Worm (Caenorhabditis elegans): ENCODE measurements around the gene ula-1.
A peak's percentile ranks its signal among the peaks of the same experiment; 100 is the strongest.

Gene ula-1

ce11 chrIII:4900260-4900659, 19.9 kb downstream of the ula-1 start, which contains the start of gene tag-340:
tag-340 (plus strand) TSS chrIII:4900508.
- no peak for TF ChIP-seq lin-40 (tag; optimal IDR thresholded peaks at IDR 0.05)
- no peak for TF ChIP-seq dpff-1 (tag; optimal IDR thresholded peaks at IDR 0.05)
- no peak for TF ChIP-seq pbrm-1 (GFP tag; IDR thresholded peaks at IDR 0.05)
- no peak for TF ChIP-seq rpc-1 (optimal IDR thresholded peaks at IDR 0.05)
- no peak for TF ChIP-seq rpc-1 (tag; optimal IDR thresholded peaks at IDR 0.05)
- no peak for TF ChIP-seq F10E7.11 (tag; optimal IDR thresholded peaks at IDR 0.05)
- no peak for TF ChIP-seq Y79H2A.3 (GFP tag; conservative IDR thresholded peaks at IDR 0.05)
- TF ChIP-seq mxl-1 (tag; optimal IDR thresholded peaks at IDR 0.05) = no peak
- peak; percentile 63 for TF ChIP-seq snpc-3.4 (tag; optimal IDR thresholded peaks at IDR 0.05)
- TF ChIP-seq mes-4 (tag; optimal IDR thresholded peaks at IDR 0.05) = no peak
- no peak for TF ChIP-seq mel-28 (tag; optimal IDR thresholded peaks at IDR 0.05; ENCODE audit: borderline replicate concordance)
- no peak for TF ChIP-seq lir-1 (GFP tag; conservative IDR thresholded peaks at IDR 0.05)
- peak; percentile 58 for TF ChIP-seq snpc-1.3 (tag; optimal IDR thresholded peaks at IDR 0.05; ENCODE audit: insufficient read depth)
- no peak for TF ChIP-seq aptf-3 (GFP tag; IDR thresholded peaks at IDR 0.05)
- TF ChIP-seq egrh-3 (GFP tag; IDR thresholded peaks at IDR 0.05) = no peak
- no peak for TF ChIP-seq dpl-1 (GFP tag; optimal IDR thresholded peaks at IDR 0.05)
- TF ChIP-seq xnd-1 (tag; optimal IDR thresholded peaks at IDR 0.05) = peak; percentile 51
- no peak for TF ChIP-seq ztf-28 (GFP tag; IDR thresholded peaks at IDR 0.05)
- TF ChIP-seq T26A5.8 (tag; optimal IDR thresholded peaks at IDR 0.05) = no peak
- no peak for TF ChIP-seq let-607 (tag; optimal IDR thresholded peaks at IDR 0.05)
- no peak for TF ChIP-seq nhr-27 (tag; optimal IDR thresholded peaks at IDR 0.05)
- no peak for TF ChIP-seq B0019.2 (GFP tag; conservative IDR thresholded peaks at IDR 0.05)
- no peak for TF ChIP-seq nhr-90 (tag; optimal IDR thresholded peaks at IDR 0.05)
- TF ChIP-seq snpc-1.1 (tag; optimal IDR thresholded peaks at IDR 0.05; ENCODE audit: insufficient read depth) = no peak
- TF ChIP-seq ceh-91 (GFP tag; IDR thresholded peaks at IDR 0.05) = no peak
- no peak for TF ChIP-seq atf-7 (tag; optimal IDR thresholded peaks at IDR 0.05)
- no peak for TF ChIP-seq madf-3 (GFP tag; IDR thresholded peaks at IDR 0.05)
- peak; percentile 23 for TF ChIP-seq efl-1 (GFP tag; optimal IDR thresholded peaks at IDR 0.05)
- no peak for TF ChIP-seq hmg-1.2 (GFP tag; IDR thresholded peaks at IDR 0.05)
- no peak for TF ChIP-seq F57C9.4 (tag; optimal IDR thresholded peaks at IDR 0.05)
- no peak for TF ChIP-seq attf-5 (GFP tag; optimal IDR thresholded peaks at IDR 0.05)
- no peak for TF ChIP-seq sea-2 (GFP tag; IDR thresholded peaks at IDR 0.05)
- no peak for TF ChIP-seq F23B12.7 (tag; optimal IDR thresholded peaks at IDR 0.05; ENCODE audit: insufficient read depth)
- TF ChIP-seq F52B5.7 (tag; optimal IDR thresholded peaks at IDR 0.05) = no peak
- TF ChIP-seq rec-8 (tag; optimal IDR thresholded peaks at IDR 0.05) = no peak
- TF ChIP-seq lag-1 (GFP tag; IDR thresholded peaks at IDR 0.05) = no peak
- no peak for TF ChIP-seq hlh-26 (GFP tag; conservative IDR thresholded peaks at IDR 0.05)
- TF ChIP-seq gei-17 (GFP tag; optimal IDR thresholded peaks at IDR 0.05) = no peak
- no peak for TF ChIP-seq F57A8.1 (GFP tag; optimal IDR thresholded peaks at IDR 0.05)
- no peak for TF ChIP-seq F22D6.2 (tag; optimal IDR thresholded peaks at IDR 0.05)
- no peak for TF ChIP-seq Y67H2A.10 (GFP tag; conservative IDR thresholded peaks at IDR 0.05)
- TF ChIP-seq ztf-18 (tag; optimal IDR thresholded peaks at IDR 0.05) = no peak
- TF ChIP-seq ZK185.1 (tag; optimal IDR thresholded peaks at IDR 0.05; ENCODE audit: poor library complexity, severe bottlenecking) = no peak
- no peak for TF ChIP-seq ceh-27 (GFP tag; optimal IDR thresholded peaks at IDR 0.05)
- TF ChIP-seq B0336.3 (GFP tag; IDR thresholded peaks at IDR 0.05) = no peak
- no peak for TF ChIP-seq F49E8.2 (tag; optimal IDR thresholded peaks at IDR 0.05; ENCODE audit: insufficient read depth)
- peak; percentile 47; the same call in 1 of the 2 replicates for TF ChIP-seq madf-8 (GFP tag; conservative IDR thresholded peaks at IDR 0.05)
- TF ChIP-seq D2030.7 (GFP tag; IDR thresholded peaks at IDR 0.05) = peak; percentile 63
- no peak for TF ChIP-seq pha-4 (tag; optimal IDR thresholded peaks at IDR 0.05)

All from whole organism, young adult.